Fruit fly (Drosophila melanogaster): ENCODE results near the gene CG4198.

The CG4198 gene

dm6 chrX:5308963-5309362 lies 4.1 kb upstream of the CG4198 start, which contains the start of the genes Cdk7 and snf (continued):
- TF ChIP-seq CG13424 (tag; optimal IDR thresholded peaks at IDR 0.05) = peak; percentile 26
- TF ChIP-seq mld (GFP tag; IDR thresholded peaks at IDR 0.05; ENCODE audit: partially characterized antibody) = peak; percentile 75; the same call in 1 of the 3 replicates
- no peak for TF ChIP-seq CG16779 (GFP tag; IDR thresholded peaks at IDR 0.05)
- TF ChIP-seq CG17829 (tag; optimal IDR thresholded peaks at IDR 0.05) = peak; percentile 24
- peak; percentile 2 for TF ChIP-seq Atf-2 (GFP tag; optimal IDR thresholded peaks at IDR 0.05)
- TF ChIP-seq pho (GFP tag; optimal IDR thresholded peaks at IDR 0.05) = peak; percentile 49
- TF ChIP-seq HHEX (GFP tag; optimal IDR thresholded peaks at IDR 0.05) = no peak
- peak; percentile 88 for TF ChIP-seq CG34224 (GFP tag; IDR thresholded peaks at IDR 0.05; ENCODE audit: partially characterized antibody)
- no peak for TF ChIP-seq CG33557 (GFP tag; optimal IDR thresholded peaks at IDR 0.05)
- peak; percentile 79 for TF ChIP-seq Doc3 (GFP tag; IDR thresholded peaks at IDR 0.05; ENCODE audit: partially characterized antibody)
- peak; percentile 40 for TF ChIP-seq Chrac-16 (GFP tag; optimal IDR thresholded peaks at IDR 0.05)
- no peak for TF ChIP-seq dmrt99B (tag; optimal IDR thresholded peaks at IDR 0.05)
- TF ChIP-seq bbx (GFP tag; IDR thresholded peaks at IDR 0.05; ENCODE audit: partially characterized antibody) = peak; percentile 67
- TF ChIP-seq Mad (GFP tag; optimal IDR thresholded peaks at IDR 0.05) = peak; percentile 32
- no peak for TF ChIP-seq bigmax (GFP tag; optimal IDR thresholded peaks at IDR 0.05)
- peak; percentile 18 for TF ChIP-seq tx (GFP tag; optimal IDR thresholded peaks at IDR 0.05)
- peak; percentile 20 for TF ChIP-seq pum (GFP tag; optimal IDR thresholded peaks at IDR 0.05)
- peak; percentile 38 for TF ChIP-seq CG3163 (GFP tag; optimal IDR thresholded peaks at IDR 0.05)
- TF ChIP-seq Hsf (GFP tag; optimal IDR thresholded peaks at IDR 0.05) = peak; percentile 70
- peak; percentile 21 for TF ChIP-seq dmrt11E (tag; optimal IDR thresholded peaks at IDR 0.05)
- TF ChIP-seq BEAF-32 (GFP tag; optimal IDR thresholded peaks at IDR 0.05) = peak; percentile 88
- TF ChIP-seq dimm (GFP tag; IDR thresholded peaks at IDR 0.05) = no peak
- no peak for TF ChIP-seq NFAT (GFP tag; IDR thresholded peaks at IDR 0.05)
- TF ChIP-seq lola (GFP tag; optimal IDR thresholded peaks at IDR 0.05) = no peak
- TF ChIP-seq row (GFP tag; IDR thresholded peaks at IDR 0.05) = peak; percentile 56
- peak; percentile 36; the same call in 1 of the 2 replicates for TF ChIP-seq CG4404 (GFP tag; IDR thresholded peaks at IDR 0.05)
- peak; percentile 92 for TF ChIP-seq HLH4C (GFP tag; IDR thresholded peaks at IDR 0.05; ENCODE audit: partially characterized antibody)
- TF ChIP-seq CG34422 (GFP tag; IDR thresholded peaks at IDR 0.05) = 0 out of 3 replicates have a peak, but pooled peaks have one; percentile 67
- no peak for TF ChIP-seq sr (GFP tag; IDR thresholded peaks at IDR 0.05)
- no peak for TF ChIP-seq Hr78 (GFP tag; optimal IDR thresholded peaks at IDR 0.05)
- peak; percentile 78 for TF ChIP-seq sqz (GFP tag; optimal IDR thresholded peaks at IDR 0.05)
- TF ChIP-seq CG3995 (GFP tag; optimal IDR thresholded peaks at IDR 0.05) = peak; percentile 27
- no peak for TF ChIP-seq abd-A (tag; optimal IDR thresholded peaks at IDR 0.05)
- peak; percentile 90 for TF ChIP-seq Sry-δ (GFP tag; optimal IDR thresholded peaks at IDR 0.05)
- no peak for TF ChIP-seq pros (GFP tag; optimal IDR thresholded peaks at IDR 0.05)
- TF ChIP-seq Sry-β (GFP tag; optimal IDR thresholded peaks at IDR 0.05) = peak; percentile 74
- peak; percentile 36 for TF ChIP-seq Nf-YC (tag; optimal IDR thresholded peaks at IDR 0.05)
- TF ChIP-seq zen2 (GFP tag; IDR thresholded peaks at IDR 0.05; ENCODE audit: partially characterized antibody) = peak; percentile 59; the same call in 1 of the 3 replicates
- TF ChIP-seq ewg (GFP tag; optimal IDR thresholded peaks at IDR 0.05) = peak; percentile 24
- peak; percentile 65 for TF ChIP-seq nmo (GFP tag; optimal IDR thresholded peaks at IDR 0.05)
- TF ChIP-seq zfh1 (GFP tag; IDR thresholded peaks at IDR 0.05) = peak; percentile 65; the same call in 2 of the 3 replicates
- no peak for TF ChIP-seq CG1529 (GFP tag; optimal IDR thresholded peaks at IDR 0.05)
- TF ChIP-seq CG3065 (GFP tag; optimal IDR thresholded peaks at IDR 0.05) = no peak
- TF ChIP-seq CG17802 (tag; optimal IDR thresholded peaks at IDR 0.05) = no peak
- no peak for TF ChIP-seq Fer1 (GFP tag; optimal IDR thresholded peaks at IDR 0.05)
- TF ChIP-seq Oli (tag; optimal IDR thresholded peaks at IDR 0.05) = no peak
- no peak for TF ChIP-seq CG7271 (tag; optimal IDR thresholded peaks at IDR 0.05)
- TF ChIP-seq CG42726 (GFP tag; IDR thresholded peaks at IDR 0.05; ENCODE audit: partially characterized antibody) = peak; percentile 42; the same call in 1 of the 2 replicates
- peak; percentile 83 for TF ChIP-seq vnd (GFP tag; IDR thresholded peaks at IDR 0.05; ENCODE audit: partially characterized antibody)
